Worm (Caenorhabditis elegans): ENCODE data around the gene C47G2.4.

DNA sequence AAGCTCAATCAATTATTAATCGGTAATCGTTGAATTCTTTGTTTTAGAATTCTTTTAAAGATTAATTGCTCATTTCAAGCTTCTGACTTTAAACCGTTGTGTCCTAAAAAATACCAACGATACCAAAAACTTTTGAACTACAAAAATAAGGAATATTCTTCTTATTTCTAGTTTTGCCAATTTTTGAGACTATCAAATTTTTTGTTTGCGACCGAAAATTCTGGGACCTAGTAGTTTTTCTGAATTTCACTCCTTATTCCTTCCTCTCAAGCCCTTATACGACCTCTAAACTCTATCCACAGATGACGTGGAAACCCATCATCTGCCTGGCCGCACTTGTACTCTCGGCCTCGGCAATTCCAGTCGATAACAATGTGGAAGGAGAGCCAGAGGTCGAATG lies 24.6 kb downstream of the C47G2.4 start, which contains the start of gene cut-1:
- TF ChIP-seq unc-62 (GFP tag; optimal IDR thresholded peaks at IDR 0.05), result no peak
- TF ChIP-seq lin-39 (tag; optimal IDR thresholded peaks at IDR 0.05), result no peak
- no peak for TF ChIP-seq ztf-11 (tag; optimal IDR thresholded peaks at IDR 0.05)
- no peak for TF ChIP-seq blmp-1 (tag; optimal IDR thresholded peaks at IDR 0.05; ENCODE audit: insufficient read depth)
- no peak for TF ChIP-seq unc-39 (tag; optimal IDR thresholded peaks at IDR 0.05)
